Worm (Caenorhabditis elegans) whole organism, L4 larva: ENCODE measurements around the gene W08F4.5.

Experiments used
- D1046.2 ChIP-seq: fragments of 200-800 bp; sonication (Bioruptor generic); IDR thresholded peaks from 2 replicates; pipeline ENCODE4 v1.3.6; 2022; ENCODE audit warnings: missing genetic modification characterization, missing compliant biosample characterization
- F26F4.8 ChIP-seq: fragments of 200-800 bp; sonication (Bioruptor generic); conservative IDR thresholded peaks from 2 replicates; pipeline ENCODE4 v1.3.6; 2022; ENCODE audit warnings: missing genetic modification characterization, missing compliant biosample characterization
- F49E8.2 ChIP-seq: sonication (generic microtip); optimal IDR thresholded peaks from 2 replicates; lab custom pipeline; 2016; ENCODE audit warnings: missing compliant biosample characterization, mild to moderate bottlenecking, missing genetic modification characterization, borderline replicate concordance
- Y48G9A.11 ChIP-seq: fragments of 200-800 bp; sonication (Bioruptor generic); IDR thresholded peaks from 2 replicates; pipeline ENCODE4 v1.3.6; 2022; ENCODE audit warnings: missing genetic modification reagents, missing genetic modification characterization, missing compliant biosample characterization
- ZK546.5 ChIP-seq, 2 experiments: sonication (generic microtip); optimal IDR thresholded peaks; 2 replicates each; lab custom pipeline; 2017; ENCODE audit warnings: missing biosample characterization in 2 of 2, missing genetic modification characterization in 2 of 2
- aha-1 ChIP-seq: fragments of 150-350 bp; peaks from one replicate; lab custom pipeline; 2014; ENCODE audit warnings: missing biosample characterization, missing genetic modification characterization
- ceh-32 ChIP-seq: sonication (generic microtip); optimal IDR thresholded peaks from 2 replicates; lab custom pipeline; 2016; ENCODE audit warnings: mild to moderate bottlenecking, missing genetic modification characterization, missing compliant biosample characterization; ENCODE audit not compliant: poor library complexity
- ceh-82 ChIP-seq: sonication (generic microtip); optimal IDR thresholded peaks from 2 replicates; lab custom pipeline; 2017; ENCODE audit warnings: missing biosample characterization, missing genetic modification characterization
- cey-2 ChIP-seq: sonication (generic microtip); optimal IDR thresholded peaks from 3 replicates; lab custom pipeline; 2017; ENCODE audit warnings: missing genetic modification characterization, mild to moderate bottlenecking, missing compliant biosample characterization, antibody characterized with exemption, borderline replicate concordance; ENCODE audit not compliant: insufficient read depth
- daf-12 ChIP-seq: fragments of 150-350 bp; optimal IDR thresholded peaks from 2 replicates; lab custom pipeline; 2014; ENCODE audit warnings: missing biosample characterization, missing genetic modification reagents, missing genetic modification characterization
- daf-19 ChIP-seq: fragments of 200-800 bp; sonication (Bioruptor generic); conservative IDR thresholded peaks from 2 replicates; pipeline ENCODE4 v1.3.6; 2022; ENCODE audit warnings: missing genetic modification characterization, missing compliant biosample characterization
- daf-8 ChIP-seq: fragments of 200-800 bp; sonication (Bioruptor generic); IDR thresholded peaks from 2 replicates; pipeline ENCODE4 v1.3.6; 2022; ENCODE audit warnings: missing genetic modification characterization, missing compliant biosample characterization
- dmd-9 ChIP-seq: fragments of 200-800 bp; sonication (Bioruptor generic); IDR thresholded peaks from 2 replicates; pipeline ENCODE4 v1.3.6; 2022; ENCODE audit warnings: missing genetic modification reagents, missing genetic modification characterization, missing compliant biosample characterization
- hlh-11 ChIP-seq: fragments of 200-800 bp; sonication (Bioruptor generic); optimal IDR thresholded peaks from 2 replicates; lab custom pipeline; 2018; ENCODE audit warnings: mild to moderate bottlenecking, missing genetic modification characterization, missing compliant biosample characterization
- lin-1 ChIP-seq: fragments of 200-800 bp; sonication (Bioruptor generic); IDR thresholded peaks from 2 replicates; pipeline ENCODE4 v1.3.6; 2022; ENCODE audit warnings: missing genetic modification reagents, missing genetic modification characterization, missing compliant biosample characterization
- lin-38 ChIP-seq: fragments of 200-800 bp; sonication (Bioruptor generic); IDR thresholded peaks from 2 replicates; pipeline ENCODE4 v1.3.6; 2022; ENCODE audit warnings: missing genetic modification reagents, missing genetic modification characterization, missing compliant biosample characterization
- lin-39 ChIP-seq: fragments of 150-350 bp; optimal IDR thresholded peaks from 2 replicates; lab custom pipeline; 2014; ENCODE audit warnings: missing biosample characterization, missing genetic modification reagents, missing genetic modification characterization
- mdl-1 ChIP-seq, 2 experiments: fragments of 150-350 bp in 1 of 2; sonication (generic microtip) in 1 of 2; optimal IDR thresholded peaks; 2 replicates each; lab custom pipeline; 2014 to 2017; ENCODE audit warnings: missing biosample characterization in 2 of 2, missing genetic modification characterization in 2 of 2
- mdt-29 ChIP-seq: fragments of 200-800 bp; sonication (Bioruptor generic); IDR thresholded peaks from 2 replicates; pipeline ENCODE4 v1.3.6; 2022; ENCODE audit warnings: missing genetic modification reagents, missing genetic modification characterization, missing compliant biosample characterization
- mxl-3 ChIP-seq: fragments of 200-800 bp; sonication (Bioruptor generic); optimal IDR thresholded peaks from 2 replicates; lab custom pipeline; 2018; ENCODE audit warnings: mild to moderate bottlenecking, missing genetic modification characterization, missing compliant biosample characterization
- nhr-111 ChIP-seq: fragments of 200-800 bp; sonication (Bioruptor generic); optimal IDR thresholded peaks from 2 replicates; lab custom pipeline; 2018; ENCODE audit warnings: mild to moderate bottlenecking, missing genetic modification characterization, missing compliant biosample characterization
- nhr-28 ChIP-seq: fragments of 150-350 bp; optimal IDR thresholded peaks from 2 replicates; lab custom pipeline; 2014; ENCODE audit warnings: missing biosample characterization, missing genetic modification characterization
- nhr-41 ChIP-seq: fragments of 200-800 bp; sonication (Bioruptor generic); IDR thresholded peaks from 2 replicates; pipeline ENCODE4 v1.3.6; 2022; ENCODE audit warnings: missing genetic modification reagents, missing genetic modification characterization, missing compliant biosample characterization
- nhr-42 ChIP-seq: fragments of 200-800 bp; sonication (Bioruptor generic); IDR thresholded peaks from 2 replicates; pipeline ENCODE4 v1.3.6; 2022; ENCODE audit warnings: missing genetic modification characterization, missing compliant biosample characterization
- pha-4 ChIP-seq, 2 experiments: fragments of 150-350 bp in 1 of 2; fragments of 200-800 bp in 1 of 2; sonication (Bioruptor generic) in 1 of 2; IDR thresholded peaks in 1 of 2; optimal IDR thresholded peaks in 1 of 2; 2 replicates each; pipeline versions ENCODE4 v1.3.6 to Lab custom; 2014 to 2022; ENCODE audit warnings: missing genetic modification characterization in 2 of 2, missing genetic modification reagents in 2 of 2, missing biosample characterization in 1 of 2, missing compliant biosample characterization in 1 of 2
- php-3 ChIP-seq: fragments of 200-800 bp; sonication (Bioruptor generic); IDR thresholded peaks from 2 replicates; pipeline ENCODE4 v1.3.6; 2022; ENCODE audit warnings: missing genetic modification reagents, missing genetic modification characterization, missing compliant biosample characterization
- rbr-2 ChIP-seq: sonication (generic microtip); optimal IDR thresholded peaks from 2 replicates; lab custom pipeline; 2016; ENCODE audit warnings: missing genotype, missing genetic modification characterization, missing compliant biosample characterization
- set-16 ChIP-seq: fragments of 200-800 bp; sonication (Bioruptor generic); IDR thresholded peaks from 2 replicates; pipeline ENCODE4 v1.3.6; 2022; ENCODE audit warnings: missing genetic modification reagents, missing genetic modification characterization, missing compliant biosample characterization
- skn-1 ChIP-seq: fragments of 150-350 bp; optimal IDR thresholded peaks from 2 replicates; lab custom pipeline; 2014; ENCODE audit warnings: missing biosample characterization, missing genetic modification characterization
- snpc-4 ChIP-seq: fragments of 150-350 bp; optimal IDR thresholded peaks from 2 replicates; lab custom pipeline; 2014; ENCODE audit warnings: missing biosample characterization, missing genetic modification characterization
- tra-1 ChIP-seq: fragments of 200-800 bp; sonication (Bioruptor generic); IDR thresholded peaks from 2 replicates; pipeline ENCODE4 v1.3.6; 2022; ENCODE audit warnings: missing genetic modification reagents, missing genetic modification characterization, missing compliant biosample characterization
- unc-39 ChIP-seq: sonication (generic microtip); optimal IDR thresholded peaks from 2 replicates; lab custom pipeline; 2017; ENCODE audit warnings: missing biosample characterization, missing genetic modification characterization
- unc-62 ChIP-seq, 3 experiments: fragments of 150-350 bp in 1 of 3; sonication (generic microtip); optimal IDR thresholded peaks in 2 of 3; peaks in 1 of 3; 1 replicate in 1 of 3; 2 replicates in 2 of 3; lab custom pipeline; 2014 to 2017; ENCODE audit warnings: missing biosample characterization in 3 of 3, missing genetic modification characterization in 3 of 3, missing genetic modification reagents in 3 of 3, missing genotype in 1 of 3
- vab-7 ChIP-seq: fragments of 200-800 bp; sonication (Bioruptor generic); IDR thresholded peaks from 2 replicates; pipeline ENCODE4 v1.3.6; 2022; ENCODE audit warnings: missing genetic modification reagents, missing genetic modification characterization, missing compliant biosample characterization
- zfp-2 ChIP-seq: sonication (generic microtip); optimal IDR thresholded peaks from 2 replicates; lab custom pipeline; 2016; ENCODE audit warnings: mild to moderate bottlenecking, missing genetic modification characterization, missing compliant biosample characterization

The W08F4.5 gene

ce11 chrII:551245-551904 is 17.3 kb downstream of the W08F4.5 start, which contains the start of gene lips-7:
Gene lips-7, plus strand, starts transcription at chrII:551854.
- TF ChIP-seq lin-38 (GFP tag; lab: Robert Waterston, UW): no peak
- TF ChIP-seq aha-1 (tag; lab: Kevin White, UChicago): peak; percentile 20
- no peak for TF ChIP-seq nhr-42 (GFP tag; lab: Robert Waterston, UW)
- TF ChIP-seq unc-62 (GFP tag; optimal IDR thresholded peaks at IDR 0.05 in 1 of 2; lab: Kevin White, UChicago): peak in 1 of 2 experiments; percentile 84
- no peak for TF ChIP-seq unc-62 (tag; optimal IDR thresholded peaks at IDR 0.05; lab: Kevin White, UChicago)
- TF ChIP-seq set-16 (GFP tag; lab: Robert Waterston, UW): peak; percentile 74
- TF ChIP-seq F26F4.8 (GFP tag; lab: Robert Waterston, UW): 0 out of 2 replicates have a peak, but pooled peaks have one; percentile 44
- no peak for TF ChIP-seq ceh-82 (tag; lab: Kevin White, UChicago)
- peak; percentile 23 for TF ChIP-seq nhr-111 (GFP tag; lab: Kevin White, UChicago)
- TF ChIP-seq snpc-4 (tag; lab: Kevin White, UChicago): no peak
- TF ChIP-seq, all 104 proteins: peak for 5

ce11 chrII:549501-549900 is 19.2 kb downstream of the W08F4.5 start:
- TF ChIP-seq lin-39 (tag; lab: Kevin White, UChicago) (no peak), unc-62 (GFP tag; optimal IDR thresholded peaks at IDR 0.05 in 1 of 2; lab: Kevin White, UChicago) (peak in 1 of 2 experiments; percentile 89), unc-62 (tag; optimal IDR thresholded peaks at IDR 0.05; lab: Kevin White, UChicago) (no peak)

- TF ChIP-seq dmd-9 (GFP tag; lab: Robert Waterston, UW) (no peak), nhr-111 (GFP tag; lab: Kevin White, UChicago) (no peak), php-3 (no peak), daf-12 (tag; lab: Kevin White, UChicago) (no peak), mdl-1 (tag; optimal IDR thresholded peaks at IDR 0.05; lab: Kevin White, UChicago) (no peak), tra-1 (GFP tag; lab: Robert Waterston, UW) (no peak), ZK546.5 (tag; optimal IDR thresholded peaks at IDR 0.05; lab: Kevin White, UChicago) (no peak), ceh-32 (tag; lab: Kevin White, UChicago) (no peak), unc-39 (tag; lab: Kevin White, UChicago) (no peak)
- TF ChIP-seq, all 104 proteins: peak for 0
These were observed 22.3 kb downstream of the W08F4.5 start, which contains the start of gene mlt-10 for ce11 chrII:546405-546804. Gene mlt-10, plus strand, starts transcription at chrII:546705.

ce11 chrII:542416-542815 is 26.3 kb downstream of the W08F4.5 start:
- TF ChIP-seq F49E8.2 (no peak), hlh-11 (tag; lab: Kevin White, UChicago) (peak; percentile 2), pha-4 (GFP tag; IDR thresholded peaks at IDR 0.05; lab: Robert Waterston, UW) (no peak), pha-4 (tag; optimal IDR thresholded peaks at IDR 0.05; lab: Kevin White, UChicago) (no peak), php-3 (no peak), aha-1 (tag; lab: Kevin White, UChicago) (peak; percentile 58), nhr-41 (GFP tag; lab: Robert Waterston, UW) (no peak), nhr-28 (tag; lab: Kevin White, UChicago) (peak; percentile 48), mxl-3 (GFP tag; lab: Kevin White, UChicago) (peak; percentile 47), skn-1 (tag; lab: Kevin White, UChicago) (no peak)

ce11 chrII:536775-537174 is 31.9 kb downstream of the W08F4.5 start, which contains the start of gene T27A1.2:
Gene T27A1.2, minus strand, starts transcription at chrII:536875.
- TF ChIP-seq vab-7 (GFP tag; lab: Robert Waterston, UW) (no peak), lin-39 (tag; lab: Kevin White, UChicago) (no peak), unc-62 (GFP tag; optimal IDR thresholded peaks at IDR 0.05 in 1 of 2; lab: Kevin White, UChicago) (no peak), unc-62 (tag; optimal IDR thresholded peaks at IDR 0.05; lab: Kevin White, UChicago) (no peak), daf-19 (GFP tag; lab: Robert Waterston, UW) (no peak), D1046.2 (GFP tag; lab: Robert Waterston, UW) (no peak), Y48G9A.11 (GFP tag; lab: Robert Waterston, UW) (no peak), mdt-29 (GFP tag; lab: Robert Waterston, UW) (no peak), zfp-2 (tag; lab: Kevin White, UChicago) (no peak), mxl-3 (GFP tag; lab: Kevin White, UChicago) (no peak), lin-1 (no peak), nhr-28 (tag; lab: Kevin White, UChicago) (no peak), rbr-2 (tag; lab: Kevin White, UChicago) (no peak), daf-8 (GFP tag; lab: Robert Waterston, UW) (no peak), cey-2 (tag; lab: Kevin White, UChicago) (no peak)
